Fruit fly (Drosophila melanogaster): ENCODE results near the gene CG2162.

Gene CG2162

dm6 chr3L:3083329-3084083, 48.5 kb downstream of the CG2162 start (continued):
- TF ChIP-seq Sox100B (GFP tag; optimal IDR thresholded peaks at IDR 0.05) (peak; percentile 45), GATAe (GFP tag; conservative IDR thresholded peaks at IDR 0.05) (peak; percentile 91), prd (optimal IDR thresholded peaks at IDR 0.05) (no peak), prd (GFP tag; IDR thresholded peaks at IDR 0.05) (no peak), pzg (GFP tag; optimal IDR thresholded peaks at IDR 0.05) (peak; percentile 13), HLHmδ (GFP tag; optimal IDR thresholded peaks at IDR 0.05) (peak; percentile 93), Mrtf (GFP tag; IDR thresholded peaks at IDR 0.05) (no peak), slou (GFP tag; optimal IDR thresholded peaks at IDR 0.05) (no peak), Bgb (GFP tag; IDR thresholded peaks at IDR 0.05; ENCODE audit: partially characterized antibody) (no peak; the same call in 1 of the 2 replicates), gro (GFP tag; optimal IDR thresholded peaks at IDR 0.05) (no peak), Hsf (GFP tag; optimal IDR thresholded peaks at IDR 0.05) (no peak), Myb (GFP tag; optimal IDR thresholded peaks at IDR 0.05) (peak; percentile 17), zfh1 (GFP tag; IDR thresholded peaks at IDR 0.05) (peak; percentile 70; the same call in 2 of the 3 replicates), CG30403 (GFP tag; optimal IDR thresholded peaks at IDR 0.05) (no peak), p53 (GFP tag; optimal IDR thresholded peaks at IDR 0.05) (no peak), Asciz (GFP tag; optimal IDR thresholded peaks at IDR 0.05) (peak; percentile 66), jigr1 (GFP tag; IDR thresholded peaks at IDR 0.05) (no peak), CG11093 (GFP tag; IDR thresholded peaks at IDR 0.05) (0 out of 3 replicates have a peak, but pooled peaks have one; percentile 44), CG4360 (GFP tag; IDR thresholded peaks at IDR 0.05) (peak; percentile 53; the same call in 1 of the 2 replicates), chif (GFP tag; optimal IDR thresholded peaks at IDR 0.05) (peak; percentile 13 to 28), gsb-n (tag; optimal IDR thresholded peaks at IDR 0.05) (peak; percentile 23), CG9727 (GFP tag; optimal IDR thresholded peaks at IDR 0.05) (peak; percentile 77), NK7.1 (GFP tag; optimal IDR thresholded peaks at IDR 0.05) (peak; percentile 52), Rfx (GFP tag; IDR thresholded peaks at IDR 0.05) (peak; percentile 41; the same call in 1 of the 2 replicates), CG4404 (GFP tag; IDR thresholded peaks at IDR 0.05) (no peak), CG2116 (GFP tag; optimal IDR thresholded peaks at IDR 0.05) (peak; percentile 35), onecut (GFP tag; IDR thresholded peaks at IDR 0.05) (peak; percentile 70), h (optimal IDR thresholded peaks at IDR 0.05) (no peak), ind (GFP tag; optimal IDR thresholded peaks at IDR 0.05) (no peak), CG14965 (GFP tag; optimal IDR thresholded peaks at IDR 0.05; ENCODE audit: borderline replicate concordance) (no peak), CG8089 (GFP tag; optimal IDR thresholded peaks at IDR 0.05) (peak; percentile 74), Usf (GFP tag; optimal IDR thresholded peaks at IDR 0.05) (no peak), Dref (GFP tag; IDR thresholded peaks at IDR 0.05) (peak; percentile 49), CG17912 (GFP tag; optimal IDR thresholded peaks at IDR 0.05) (no peak), TFAM (GFP tag; optimal IDR thresholded peaks at IDR 0.05) (peak; percentile 47), CG7556 (GFP tag; optimal IDR thresholded peaks at IDR 0.05) (peak; percentile 17), Ets97D (GFP tag; optimal IDR thresholded peaks at IDR 0.05) (no peak), sob (GFP tag; IDR thresholded peaks at IDR 0.05) (no peak; the same call in 1 of the 2 replicates), nau (GFP tag; optimal IDR thresholded peaks at IDR 0.05) (peak; percentile 76), Hr51 (GFP tag; optimal IDR thresholded peaks at IDR 0.05) (peak in 1 of 2 experiments; percentile 54), Hmr (GFP tag; optimal IDR thresholded peaks at IDR 0.05) (peak; percentile 46), Ada2b (GFP tag; IDR thresholded peaks at IDR 0.05) (no peak), CG11695 (GFP tag; IDR thresholded peaks at IDR 0.05) (peak; percentile 33; the same call in 1 of the 3 replicates), CG2712 (tag; optimal IDR thresholded peaks at IDR 0.05) (peak; percentile 24), CG43689 (GFP tag; IDR thresholded peaks at IDR 0.05) (no peak), nmo (GFP tag; optimal IDR thresholded peaks at IDR 0.05) (no peak), tx (GFP tag; optimal IDR thresholded peaks at IDR 0.05) (no peak), ATbp (GFP tag; optimal IDR thresholded peaks at IDR 0.05) (peak; percentile 75), Awh (GFP tag; IDR thresholded peaks at IDR 0.05) (peak; percentile 84), yki (optimal IDR thresholded peaks at IDR 0.05) (no peak), chm (GFP tag; IDR thresholded peaks at IDR 0.05) (peak; percentile 84)
